Worm (Caenorhabditis elegans) whole organism, L3 larva: ENCODE data around the gene clec-128.

Experiments used
- ama-1 ChIP-seq: fragments of 150-350 bp; optimal IDR thresholded peaks from 2 replicates; lab custom pipeline; 2018
- ceh-16 ChIP-seq: sonication (generic microtip); optimal IDR thresholded peaks from 2 replicates; lab custom pipeline; 2017; ENCODE audit warnings: missing biosample characterization, missing genetic modification characterization
- ceh-28 ChIP-seq: fragments of 150-350 bp; optimal IDR thresholded peaks from 2 replicates; lab custom pipeline; 2014; ENCODE audit warnings: missing biosample characterization, missing genetic modification reagents, missing genetic modification characterization
- ceh-82 ChIP-seq: fragments of 150-350 bp; optimal IDR thresholded peaks from 2 replicates; lab custom pipeline; 2014; ENCODE audit warnings: missing biosample characterization, missing genetic modification characterization
- daf-12 ChIP-seq: fragments of 150-350 bp; optimal IDR thresholded peaks from 2 replicates; lab custom pipeline; 2014; ENCODE audit warnings: missing biosample characterization, missing genetic modification reagents, missing genetic modification characterization
- egl-5 ChIP-seq: fragments of 150-350 bp; optimal IDR thresholded peaks from 2 replicates; lab custom pipeline; 2017; ENCODE audit warnings: missing biosample characterization, missing genetic modification reagents, missing genetic modification characterization, inconsistent platforms
- elt-1 ChIP-seq: fragments of 150-350 bp; optimal IDR thresholded peaks from 2 replicates; lab custom pipeline; 2014; ENCODE audit warnings: missing biosample characterization, missing genetic modification characterization
- elt-2 ChIP-seq: sonication (generic microtip); optimal IDR thresholded peaks from 2 replicates; lab custom pipeline; 2016; ENCODE audit warnings: missing genetic modification reagents, mild to moderate bottlenecking, missing genetic modification characterization, missing compliant biosample characterization
- elt-3 ChIP-seq, 3 experiments: fragments of 150-350 bp in 1 of 3; sonication (generic microtip) in 2 of 3; optimal IDR thresholded peaks; 2 replicates in 2 of 3; 4 replicates in 1 of 3; lab custom pipeline; 2014 to 2017; ENCODE audit warnings: missing biosample characterization in 3 of 3, missing genetic modification characterization in 3 of 3
- fkh-10 ChIP-seq: sonication (generic microtip); optimal IDR thresholded peaks from 2 replicates; lab custom pipeline; 2017; ENCODE audit warnings: missing biosample characterization, missing genetic modification reagents, missing genetic modification characterization
- fkh-2 ChIP-seq: fragments of 150-350 bp; optimal IDR thresholded peaks from 2 replicates; lab custom pipeline; 2014; ENCODE audit warnings: missing biosample characterization, missing genetic modification reagents, missing genetic modification characterization
- fos-1 ChIP-seq: fragments of 150-350 bp; optimal IDR thresholded peaks from 2 replicates; lab custom pipeline; 2014; ENCODE audit warnings: missing biosample characterization, missing genetic modification characterization
- hmg-11 ChIP-seq: sonication (generic microtip); optimal IDR thresholded peaks from 2 replicates; lab custom pipeline; 2016; ENCODE audit warnings: missing genetic modification characterization, missing compliant biosample characterization
- jun-1 ChIP-seq: fragments of 150-350 bp; optimal IDR thresholded peaks from 2 replicates; lab custom pipeline; 2014; ENCODE audit warnings: missing biosample characterization, missing genetic modification reagents, missing genetic modification characterization
- lin-39 ChIP-seq: fragments of 150-350 bp; optimal IDR thresholded peaks from 2 replicates; lab custom pipeline; 2018; ENCODE audit warnings: missing biosample characterization, missing genetic modification reagents, missing genetic modification characterization
- lsy-12 ChIP-seq: sonication (generic microtip); optimal IDR thresholded peaks from 2 replicates; lab custom pipeline; 2016; ENCODE audit warnings: mild to moderate bottlenecking, missing genetic modification characterization, missing compliant biosample characterization
- mml-1 ChIP-seq: fragments of 150-350 bp; sonication (generic microtip); optimal IDR thresholded peaks from 3 replicates; lab custom pipeline; 2014; ENCODE audit warnings: missing biosample characterization, missing genetic modification characterization
- nfya-1 ChIP-seq: sonication (generic microtip); optimal IDR thresholded peaks from 2 replicates; lab custom pipeline; 2017; ENCODE audit warnings: missing genetic modification characterization, mild to moderate bottlenecking, missing compliant biosample characterization, antibody characterized with exemption, moderate library complexity; ENCODE audit not compliant: insufficient read depth
- nhr-11 ChIP-seq: fragments of 150-350 bp; optimal IDR thresholded peaks from 2 replicates; lab custom pipeline; 2014; ENCODE audit warnings: missing biosample characterization, missing genetic modification characterization
- nhr-12 ChIP-seq: fragments of 150-350 bp; optimal IDR thresholded peaks from 2 replicates; lab custom pipeline; 2014; ENCODE audit warnings: missing biosample characterization, missing genetic modification characterization
- nhr-237 ChIP-seq: fragments of 150-350 bp; optimal IDR thresholded peaks from 2 replicates; lab custom pipeline; 2014; ENCODE audit warnings: missing biosample characterization, missing genetic modification characterization
- nhr-25 ChIP-seq: sonication (generic microtip); optimal IDR thresholded peaks from 2 replicates; lab custom pipeline; 2017; ENCODE audit warnings: missing biosample characterization, missing genetic modification characterization
- nhr-43 ChIP-seq: sonication (generic microtip); optimal IDR thresholded peaks from 2 replicates; lab custom pipeline; 2016; ENCODE audit warnings: mild to moderate bottlenecking, missing genetic modification characterization, missing compliant biosample characterization; ENCODE audit not compliant: poor library complexity, severe bottlenecking
- nhr-67 ChIP-seq: fragments of 150-350 bp; optimal IDR thresholded peaks from 2 replicates; lab custom pipeline; 2014; ENCODE audit warnings: missing biosample characterization, missing genetic modification characterization
- nhr-77 ChIP-seq: fragments of 150-350 bp; optimal IDR thresholded peaks from 2 replicates; lab custom pipeline; 2014; ENCODE audit warnings: missing biosample characterization, missing genetic modification characterization
- pha-4 ChIP-seq: fragments of 150-350 bp; optimal IDR thresholded peaks from 2 replicates; lab custom pipeline; 2014; ENCODE audit warnings: missing biosample characterization, missing genetic modification reagents, missing genetic modification characterization
- pqm-1 ChIP-seq: fragments of 150-350 bp; optimal IDR thresholded peaks from 2 replicates; lab custom pipeline; 2017; ENCODE audit warnings: missing biosample characterization, missing genetic modification characterization, inconsistent platforms
- sea-2 ChIP-seq: fragments of 150-350 bp; sonication (generic microtip); optimal IDR thresholded peaks from 4 replicates; lab custom pipeline; 2014; ENCODE audit warnings: missing biosample characterization, missing genetic modification reagents, missing genetic modification characterization
- snpc-4 ChIP-seq: fragments of 150-350 bp; optimal IDR thresholded peaks from 2 replicates; lab custom pipeline; 2014; ENCODE audit warnings: missing biosample characterization, missing genetic modification characterization
- tbx-2 ChIP-seq: sonication (generic microtip); optimal IDR thresholded peaks from 2 replicates; lab custom pipeline; 2016; ENCODE audit warnings: mild to moderate bottlenecking, missing genetic modification characterization, missing compliant biosample characterization
- unc-39 ChIP-seq: sonication (generic microtip); optimal IDR thresholded peaks from 4 replicates; lab custom pipeline; 2017; ENCODE audit warnings: missing biosample characterization, missing genetic modification characterization
- unc-62 ChIP-seq: fragments of 150-350 bp; sonication (generic microtip); optimal IDR thresholded peaks from 4 replicates; lab custom pipeline; 2014; ENCODE audit warnings: missing biosample characterization, missing genetic modification reagents, missing genetic modification characterization
- zag-1 ChIP-seq: fragments of 150-350 bp; optimal IDR thresholded peaks from 2 replicates; lab custom pipeline; 2014; ENCODE audit warnings: missing biosample characterization, missing genetic modification characterization
- ztf-11 ChIP-seq: fragments of 150-350 bp; optimal IDR thresholded peaks from 2 replicates; lab custom pipeline; 2014; ENCODE audit warnings: missing biosample characterization, missing genetic modification characterization
- ztf-4 ChIP-seq: fragments of 150-350 bp; optimal IDR thresholded peaks from 2 replicates; lab custom pipeline; 2014; ENCODE audit warnings: missing biosample characterization, missing genetic modification characterization

The clec-128 gene

DNA sequence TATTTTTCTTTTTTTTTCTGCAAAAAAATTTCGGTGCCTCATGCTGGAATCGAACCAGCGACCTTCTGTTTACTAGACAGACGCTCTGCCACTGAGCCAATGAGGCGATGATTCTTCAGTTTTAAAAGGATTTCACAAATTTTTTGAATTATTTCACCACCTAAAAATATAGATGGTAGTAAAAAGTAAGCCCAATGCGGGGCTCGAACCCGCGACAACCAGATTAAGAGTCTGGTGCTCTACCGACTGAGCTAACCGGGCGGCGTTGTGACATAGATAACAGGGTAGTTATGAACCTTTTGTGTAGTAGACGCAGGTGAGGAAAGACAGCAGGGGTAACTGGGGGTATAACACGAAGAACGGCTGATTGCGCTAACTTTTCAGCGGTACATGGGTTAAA, 3.3 kb downstream of the clec-128 start:
- TF ChIP-seq elt-2 (tag; lab: Kevin White, UChicago) (peak; percentile 45), lin-39 (tag; lab: Kevin White, UChicago) (peak; percentile 16)
- TF ChIP-seq, all 47 proteins: peak for 2; not testable (repeated sequence) for 45

DNA sequence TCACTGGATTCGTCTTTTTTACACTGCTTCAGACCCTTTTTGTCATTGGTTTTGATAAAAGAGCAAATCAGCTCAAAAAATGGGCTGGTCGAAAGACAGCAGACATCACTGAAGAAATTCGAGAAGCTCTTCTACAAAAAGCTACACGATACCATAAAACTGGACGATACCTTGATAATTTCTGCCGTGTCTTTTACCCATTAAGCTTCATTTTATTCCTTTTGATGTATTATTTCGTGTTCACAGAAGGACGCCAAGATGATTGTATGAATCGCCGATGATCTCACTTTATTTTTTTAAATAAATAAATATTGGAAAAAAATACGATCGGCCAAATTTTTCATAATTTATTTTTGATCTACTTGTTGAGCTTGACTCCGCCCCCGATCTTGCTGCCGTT, 3.8 kb downstream of the clec-128 start:
- TF ChIP-seq nfya-1 (tag; lab: Kevin White, UChicago) = no peak
- no peak for TF ChIP-seq ceh-28
- no peak for TF ChIP-seq fos-1 (tag; lab: Kevin White, UChicago)
- TF ChIP-seq sea-2 (GFP tag; lab: Kevin White, UChicago) = no peak
- TF ChIP-seq tbx-2 (tag; lab: Kevin White, UChicago) = no peak
- no peak for TF ChIP-seq nhr-77 (tag; lab: Kevin White, UChicago)
- TF ChIP-seq jun-1 (tag; lab: Kevin White, UChicago) = no peak

DNA sequence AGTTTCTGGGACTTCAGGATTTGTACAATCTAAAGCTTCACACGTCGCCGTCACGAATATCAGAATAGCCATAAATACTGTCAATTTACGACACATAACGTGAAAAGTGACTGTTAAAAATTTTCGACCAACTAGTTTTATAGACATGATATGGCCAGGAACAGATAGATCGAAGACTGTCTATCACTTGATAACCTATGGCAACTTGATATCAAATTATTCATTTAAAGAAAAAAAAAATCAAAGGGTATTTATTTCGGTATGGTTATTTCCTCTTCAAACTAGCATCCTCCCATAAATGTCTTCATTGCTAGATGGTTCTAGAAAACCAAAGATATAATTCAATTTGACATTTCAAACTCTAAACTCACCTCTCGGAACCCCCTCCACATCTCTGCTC, 8.4 kb downstream of the clec-128 start, which contains the start of gene W10G11.3:
Gene W10G11.3 (minus strand): TSS at position 101 of the 400 bp plus-strand sequence.
- no peak for TF ChIP-seq nhr-77 (tag; lab: Kevin White, UChicago)
- no peak for TF ChIP-seq pha-4 (tag; lab: Kevin White, UChicago)

DNA sequence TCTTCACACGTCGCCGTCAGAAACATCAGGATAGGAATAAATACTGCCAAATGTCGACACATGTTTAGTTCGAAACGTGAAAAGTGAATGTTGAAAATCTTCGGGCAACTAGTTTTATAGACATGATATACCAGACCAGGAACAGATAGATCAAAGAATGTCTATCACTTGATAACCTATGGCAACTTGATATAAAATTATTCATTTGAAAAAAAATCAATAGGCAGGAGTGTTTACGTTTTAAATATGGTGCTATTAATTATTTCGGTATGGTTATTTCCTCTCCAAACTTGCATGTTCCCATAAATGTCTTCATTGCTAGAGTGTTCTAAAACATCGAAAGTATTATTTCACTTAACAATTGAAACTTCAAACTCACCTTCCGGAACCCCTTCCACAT, 9.3 kb downstream of the clec-128 start, which contains the start of gene W10G11.2:
Gene W10G11.2 (minus strand): TSS at position 101 of the 400 bp plus-strand sequence.
- TF ChIP-seq unc-62 (GFP tag; lab: Kevin White, UChicago) = no peak
- no peak for TF ChIP-seq nhr-25 (tag; lab: Kevin White, UChicago)
- no peak for TF ChIP-seq unc-39 (tag; lab: Kevin White, UChicago)
- no peak for TF ChIP-seq nhr-43 (tag; lab: Kevin White, UChicago)
- TF ChIP-seq ama-1 = no peak
- no peak for TF ChIP-seq elt-3 (tag; optimal IDR thresholded peaks at IDR 0.05; lab: Kevin White, UChicago)
- no peak for TF ChIP-seq fos-1 (tag; lab: Kevin White, UChicago)
- no peak for TF ChIP-seq nhr-12 (tag; lab: Kevin White, UChicago)
- TF ChIP-seq pha-4 (tag; lab: Kevin White, UChicago) = no peak
- no peak for TF ChIP-seq pqm-1
- TF ChIP-seq hmg-11 (tag; lab: Kevin White, UChicago) = no peak
- TF ChIP-seq snpc-4 (tag; lab: Kevin White, UChicago) = no peak
- no peak for TF ChIP-seq egl-5 (tag; lab: Kevin White, UChicago)
- no peak for TF ChIP-seq fkh-2 (tag; lab: Kevin White, UChicago)
- no peak for TF ChIP-seq nhr-67 (tag; lab: Kevin White, UChicago)

DNA sequence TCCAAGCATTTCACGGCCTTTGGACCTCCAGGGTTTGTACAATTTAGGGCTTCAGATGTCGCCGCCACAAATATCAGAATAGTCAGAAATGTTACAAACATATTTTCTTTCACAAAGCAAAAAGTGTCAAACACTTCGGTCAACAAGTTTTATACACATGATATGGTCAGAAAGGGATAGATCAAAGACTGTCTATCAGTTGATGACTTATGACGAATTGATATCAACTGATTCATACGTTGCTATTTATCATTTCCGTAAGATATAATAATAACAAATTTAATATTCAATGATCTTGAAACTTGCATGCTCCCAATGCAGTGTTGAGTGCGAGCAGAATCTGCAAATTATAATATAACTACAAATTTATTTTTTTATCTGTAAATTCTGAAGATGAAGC, 10.2 kb downstream of the clec-128 start, which contains the start of gene W10G11.1:
Gene W10G11.1 (minus strand): TSS at position 101 of the 400 bp plus-strand sequence.
- no peak for TF ChIP-seq nfya-1 (tag; lab: Kevin White, UChicago)
- no peak for TF ChIP-seq nhr-237
- TF ChIP-seq fkh-10 (GFP tag; lab: Kevin White, UChicago) = no peak
- TF ChIP-seq ztf-4 (tag; lab: Kevin White, UChicago) = no peak
- no peak for TF ChIP-seq ceh-82 (tag; lab: Kevin White, UChicago)
- no peak for TF ChIP-seq mml-1 (tag; lab: Kevin White, UChicago)
- TF ChIP-seq ztf-11 (tag; lab: Kevin White, UChicago) = no peak
- TF ChIP-seq nhr-11 (tag; lab: Kevin White, UChicago) = no peak
- TF ChIP-seq elt-1 (tag; lab: Kevin White, UChicago) = no peak
- no peak for TF ChIP-seq daf-12 (tag; lab: Kevin White, UChicago)
- no peak for TF ChIP-seq lin-39 (tag; lab: Kevin White, UChicago)
- TF ChIP-seq tbx-2 (tag; lab: Kevin White, UChicago) = no peak
- no peak for TF ChIP-seq zag-1
- TF ChIP-seq ceh-16 (tag; lab: Kevin White, UChicago) = no peak
- TF ChIP-seq lsy-12 (tag; lab: Kevin White, UChicago) = no peak
- TF ChIP-seq fos-1 (tag; lab: Kevin White, UChicago) = no peak
- no peak for TF ChIP-seq fkh-2 (tag; lab: Kevin White, UChicago)
- no peak for TF ChIP-seq egl-5 (tag; lab: Kevin White, UChicago)
